Fruit fly (Drosophila melanogaster) ovary, adult (tissue): ENCODE results near the gene CG13045.

Experiments used
- CG17801 ChIP-seq: fragments of 200-800 bp; optimal IDR thresholded peaks from 2 replicates; lab custom pipeline; 2019; ENCODE audit warnings: missing biosample characterization, mild to moderate bottlenecking, missing genetic modification characterization, moderate library complexity; ENCODE audit not compliant: partially characterized antibody

The CG13045 gene

DNA sequence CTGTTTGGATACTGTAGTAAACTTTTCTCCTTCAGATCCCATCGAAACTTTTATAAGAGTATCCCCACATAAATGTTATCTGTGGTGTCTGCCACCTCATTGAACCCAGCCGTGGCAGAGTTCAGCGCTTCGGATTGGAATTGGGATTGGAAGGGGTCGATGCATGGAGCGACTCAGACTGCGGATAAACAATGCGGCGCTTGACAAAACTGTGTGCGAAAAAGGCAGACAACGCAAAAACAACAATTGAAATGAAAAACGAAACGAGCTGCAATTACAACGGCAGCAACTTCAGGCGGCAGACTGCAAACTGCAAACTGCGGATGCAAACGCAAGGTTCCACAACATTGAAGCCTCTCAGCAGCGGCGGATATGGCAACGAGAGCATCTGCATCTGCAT, 23.2 kb upstream of the CG13045 start, which contains the start of gene CG13062:
Gene CG13062 (plus strand): TSS at position 301 of the 400 bp plus-strand sequence.
- TF ChIP-seq CG17801 (GFP tag; lab: Kevin White, UChicago): no peak

- no peak for TF ChIP-seq CG17801 (GFP tag; lab: Kevin White, UChicago)
Measured at dm6 chr3L:16309972-16310371, 19.2 kb upstream of the CG13045 start.

- TF ChIP-seq CG17801 (GFP tag; lab: Kevin White, UChicago): no peak
Measured at dm6 chr3L:16308380-16308779, 17.6 kb upstream of the CG13045 start, which contains the start of gene CG13042. CG13042 (minus strand) TSS chr3L:16308480.

DNA sequence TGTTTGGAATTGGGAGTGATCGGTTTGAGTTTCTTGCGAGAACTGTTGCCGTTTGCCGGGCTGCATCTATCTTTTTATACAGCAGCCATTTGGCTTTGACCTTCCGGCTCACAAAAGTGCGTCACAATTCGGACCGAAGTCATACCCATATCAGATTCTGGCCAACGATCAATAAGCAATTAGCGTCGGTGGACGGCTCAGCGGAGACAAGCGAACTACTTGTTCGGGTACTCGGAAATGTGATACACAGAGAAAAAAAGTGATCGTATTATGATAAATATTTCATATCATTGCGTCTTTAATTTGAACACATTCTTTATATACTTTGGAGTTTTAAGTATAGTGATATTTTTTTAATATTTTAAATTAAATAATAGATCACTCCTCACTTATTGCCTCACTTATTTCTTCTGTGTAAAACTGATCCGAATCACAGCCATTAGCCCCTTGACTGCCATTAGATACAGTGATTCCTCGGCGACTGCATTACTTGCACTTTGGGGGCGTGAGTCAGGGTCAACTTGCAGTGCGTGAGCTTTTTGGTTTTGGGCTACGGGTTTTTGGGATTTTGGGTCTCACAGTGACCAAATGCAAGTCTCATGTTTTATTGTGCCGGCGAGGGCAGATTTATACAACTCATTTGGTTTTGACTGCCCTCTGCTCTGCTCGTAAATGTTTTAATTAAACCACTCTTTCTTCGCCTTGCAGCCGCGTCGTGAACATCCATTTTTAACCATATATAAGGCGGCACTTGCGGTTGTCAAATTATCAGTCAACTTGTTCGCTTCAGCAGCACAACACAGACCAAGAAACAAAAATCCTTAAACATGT, 15.3 kb upstream of the CG13045 start, which contains the start of the genes CG13043 and CG13063:
Gene CG13043 (minus strand): TSS at position 51 of the 831 bp plus-strand sequence.
Gene CG13063 (plus strand): TSS at position 781 of the 831 bp plus-strand sequence.
- TF ChIP-seq CG17801 (GFP tag; lab: Kevin White, UChicago): no peak

- no peak for TF ChIP-seq CG17801 (GFP tag; lab: Kevin White, UChicago)
Measured at dm6 chr3L:16303982-16304381, 13.2 kb upstream of the CG13045 start, which contains the start of gene CG43249. CG43249 (plus strand) TSS chr3L:16304282.

DNA sequence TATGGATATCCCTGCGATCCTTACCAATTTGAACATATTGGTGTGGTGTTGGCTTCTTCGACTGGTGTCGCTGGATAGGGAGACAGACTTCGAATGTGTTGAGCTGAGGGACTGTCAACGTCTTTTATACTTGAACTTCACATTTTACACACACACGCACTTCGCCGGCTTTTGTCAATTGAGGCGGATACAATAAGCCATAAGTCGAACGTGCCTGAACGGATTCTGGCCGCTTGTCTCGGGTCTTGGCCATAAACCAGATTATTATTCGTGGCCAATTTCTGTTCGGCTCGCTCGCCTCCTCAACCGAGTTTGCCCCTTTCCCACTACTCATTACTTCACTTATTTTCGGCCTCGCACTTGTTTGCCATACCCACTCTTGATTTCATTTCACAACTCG, 12.3 kb upstream of the CG13045 start, which contains the start of gene CG13044:
Gene CG13044 (minus strand): TSS at position 101 of the 400 bp plus-strand sequence.
- no peak for TF ChIP-seq CG17801 (GFP tag; lab: Kevin White, UChicago)

dm6 chr3L:16301153-16301552, 10.4 kb upstream of the CG13045 start, which contains the start of gene CG4982:
CG4982 (plus strand) TSS chr3L:16301453.
- no peak for TF ChIP-seq CG17801 (GFP tag; lab: Kevin White, UChicago)

DNA sequence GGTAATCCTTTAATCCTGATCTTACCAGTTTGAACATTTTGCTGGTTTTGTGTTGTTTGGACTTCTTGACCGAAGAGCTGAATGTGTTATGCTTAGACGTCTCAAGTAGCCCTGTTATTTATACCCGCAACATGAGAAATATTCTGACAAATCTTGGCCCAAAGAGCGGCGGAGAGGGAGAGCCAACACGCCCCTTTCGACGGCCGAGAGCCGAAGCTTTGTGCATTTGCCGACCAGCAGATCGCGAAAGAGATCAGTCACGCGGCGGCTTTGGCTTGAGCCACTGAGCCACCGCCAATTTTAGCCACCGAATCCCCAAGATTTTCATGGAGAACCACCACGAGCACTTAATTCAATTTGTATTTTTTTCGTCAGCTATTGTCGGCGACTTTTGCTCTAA, 4.7 kb upstream of the CG13045 start, which contains the start of gene CG4962:
Gene CG4962 (minus strand): TSS at position 101 of the 400 bp plus-strand sequence.
- TF ChIP-seq CG17801 (GFP tag; lab: Kevin White, UChicago): no peak

dm6 chr3L:16291678-16292077, 928 bp upstream of the CG13045 start:
- no peak for TF ChIP-seq CG17801 (GFP tag; lab: Kevin White, UChicago)

DNA sequence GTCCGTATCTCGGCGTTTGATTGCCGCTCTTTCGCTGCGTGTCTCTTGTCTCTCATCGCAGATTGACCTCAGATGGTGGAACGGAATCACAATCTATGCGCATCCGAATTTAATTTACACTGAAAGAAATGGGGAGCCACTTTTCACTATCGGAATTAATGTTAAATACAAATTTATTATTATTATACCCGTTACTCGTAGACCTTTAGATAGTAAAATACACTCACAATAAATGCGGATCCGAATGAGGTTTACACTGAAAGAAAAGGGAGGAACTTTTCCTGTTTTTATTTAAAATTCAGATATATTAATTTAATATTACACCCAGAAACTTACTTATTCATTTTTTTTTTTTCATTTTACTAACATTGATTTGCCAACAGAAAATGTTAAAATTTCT, 1.7 kb downstream of the CG13045 start:
- no peak for TF ChIP-seq CG17801 (GFP tag; lab: Kevin White, UChicago)

dm6 chr3L:16288322-16288721, 2.4 kb downstream of the CG13045 start, which contains the start of gene CG13046:
CG13046 (minus strand) TSS chr3L:16288422.
- TF ChIP-seq CG17801 (GFP tag; lab: Kevin White, UChicago): no peak

DNA sequence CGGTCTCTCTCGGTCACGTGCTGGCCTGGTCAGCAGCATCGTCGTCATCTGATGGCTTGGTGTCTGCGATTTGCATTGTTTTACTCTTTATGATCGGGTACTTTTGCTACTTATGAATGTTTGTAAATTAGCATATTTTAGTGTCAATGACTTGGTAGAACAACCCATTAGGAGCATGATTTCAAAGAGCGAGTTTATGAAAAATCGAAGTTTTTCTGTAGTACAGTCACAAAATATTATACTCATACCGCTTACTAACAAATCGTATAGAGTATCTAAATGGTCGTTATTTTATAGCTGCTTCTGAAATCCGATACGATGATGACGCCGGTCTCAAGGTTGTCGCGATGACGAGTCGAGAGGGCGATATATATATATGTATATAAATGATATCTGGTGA, 4.5 kb downstream of the CG13045 start:
- no peak for TF ChIP-seq CG17801 (GFP tag; lab: Kevin White, UChicago)

dm6 chr3L:16285346-16285911, 5.3 kb downstream of the CG13045 start, which contains the start of gene CG13047:
CG13047 (minus strand) TSS chr3L:16285396.
- TF ChIP-seq CG17801 (GFP tag; lab: Kevin White, UChicago): no peak

dm6 chr3L:16283821-16284220, 6.9 kb downstream of the CG13045 start, which contains the start of gene CG13048:
CG13048 (minus strand) TSS chr3L:16283921.
- no peak for TF ChIP-seq CG17801 (GFP tag; lab: Kevin White, UChicago)
